Worm (Caenorhabditis elegans) whole organism, L1 larva: ENCODE data around the gene C09B9.4.

Experiments used
- ama-1 ChIP-seq: fragments of 150-350 bp; optimal IDR thresholded peaks from 2 replicates; lab custom pipeline; 2014
- elt-2 ChIP-seq: sonication (generic microtip); optimal IDR thresholded peaks from 2 replicates; lab custom pipeline; 2016; ENCODE audit warnings: missing genetic modification characterization, mild to moderate bottlenecking, inconsistent platforms, missing compliant biosample characterization, missing genetic modification reagents
- nhr-12 ChIP-seq: sonication (generic microtip); optimal IDR thresholded peaks from 2 replicates; lab custom pipeline; 2017; ENCODE audit warnings: missing biosample characterization, missing genetic modification characterization
- nhr-237 ChIP-seq: fragments of 150-350 bp; optimal IDR thresholded peaks from 2 replicates; lab custom pipeline; 2014; ENCODE audit warnings: missing biosample characterization, missing genetic modification characterization
- pqm-1 ChIP-seq: sonication (generic microtip); optimal IDR thresholded peaks from 3 replicates; lab custom pipeline; 2017; ENCODE audit warnings: missing biosample characterization, missing genetic modification characterization
- skn-1 ChIP-seq: fragments of 150-350 bp; optimal IDR thresholded peaks from 2 replicates; lab custom pipeline; 2014; ENCODE audit warnings: missing biosample characterization, missing genetic modification characterization
- sptf-1 ChIP-seq: fragments of 150-350 bp; optimal IDR thresholded peaks from 2 replicates; lab custom pipeline; 2014; ENCODE audit warnings: missing biosample characterization, missing genetic modification characterization

- TF ChIP-seq skn-1 (tag; lab: Kevin White, UChicago) (no peak), nhr-237 (no peak), ama-1 (lab: Kevin White, UChicago) (no peak), elt-2 (no peak), nhr-12 (no peak), pqm-1 (tag; lab: Kevin White, UChicago) (no peak), sptf-1 (tag; lab: Kevin White, UChicago) (no peak)
These were observed 43.4 kb upstream of the C09B9.4 start for ce11 chrIV:5076607-5077006.
